Worm (Caenorhabditis elegans) whole organism, late embryonic: ENCODE results near the gene F20G2.6.

Experiments
- C08G9.2 ChIP-seq: sonication (generic microtip); optimal IDR thresholded peaks from 2 replicates; lab custom pipeline; 2016; ENCODE audit warnings: mild to moderate bottlenecking, missing genetic modification characterization, moderate library complexity, missing compliant biosample characterization
- C38D4.7 ChIP-seq: fragments of 200-800 bp; sonication (Bioruptor generic); optimal IDR thresholded peaks from 2 replicates; lab custom pipeline; 2018; ENCODE audit warnings: mild to moderate bottlenecking, missing genetic modification characterization, moderate library complexity, missing compliant biosample characterization
- K02D7.2 ChIP-seq: sonication (generic microtip); optimal IDR thresholded peaks from 2 replicates; lab custom pipeline; 2017; ENCODE audit warnings: mild to moderate bottlenecking, missing genetic modification characterization, missing compliant biosample characterization
- T23F11.4 ChIP-seq: fragments of 200-800 bp; sonication (Bioruptor generic); optimal IDR thresholded peaks from 2 replicates; lab custom pipeline; 2018; ENCODE audit warnings: mild to moderate bottlenecking, missing genetic modification characterization, missing compliant biosample characterization
- ahr-1 ChIP-seq: sonication (generic microtip); optimal IDR thresholded peaks from 2 replicates; lab custom pipeline; 2016; ENCODE audit warnings: missing genetic modification characterization, missing compliant biosample characterization
- ama-1 ChIP-seq: fragments of 150-350 bp; optimal IDR thresholded peaks from 2 replicates; lab custom pipeline; 2014
- ceh-14 ChIP-seq: sonication (generic microtip); optimal IDR thresholded peaks from 2 replicates; lab custom pipeline; 2016; ENCODE audit warnings: missing genotype, missing genetic modification characterization, missing compliant biosample characterization
- ceh-19 ChIP-seq: fragments of 200-800 bp; sonication (Bioruptor generic); optimal IDR thresholded peaks from 2 replicates; lab custom pipeline; 2018; ENCODE audit warnings: mild to moderate bottlenecking, missing genetic modification characterization, missing compliant biosample characterization
- ceh-2 ChIP-seq: sonication (generic microtip); optimal IDR thresholded peaks from 2 replicates; lab custom pipeline; 2016; ENCODE audit warnings: missing genotype, missing genetic modification characterization, missing compliant biosample characterization
- ceh-24 ChIP-seq: sonication (generic microtip); optimal IDR thresholded peaks from 2 replicates; lab custom pipeline; 2016; ENCODE audit warnings: mild to moderate bottlenecking, missing genetic modification characterization, missing compliant biosample characterization
- ceh-45 ChIP-seq: fragments of 200-800 bp; sonication (Bioruptor generic); IDR thresholded peaks from 2 replicates; pipeline ENCODE4 v1.3.6; 2022; ENCODE audit warnings: missing genetic modification reagents, missing genetic modification characterization, missing compliant biosample characterization
- ceh-48 ChIP-seq: sonication (generic microtip); optimal IDR thresholded peaks from 2 replicates; lab custom pipeline; 2016; ENCODE audit warnings: missing genetic modification characterization, inconsistent platforms, missing compliant biosample characterization
- ceh-6 ChIP-seq: fragments of 200-800 bp; sonication (Bioruptor generic); optimal IDR thresholded peaks from 2 replicates; lab custom pipeline; 2018; ENCODE audit warnings: mild to moderate bottlenecking, missing genetic modification characterization, missing compliant biosample characterization
- ceh-9 ChIP-seq: sonication (generic microtip); optimal IDR thresholded peaks from 2 replicates; lab custom pipeline; 2016; ENCODE audit warnings: mild to moderate bottlenecking, missing genetic modification characterization, inconsistent platforms, missing compliant biosample characterization
- che-1 ChIP-seq: sonication (generic microtip); optimal IDR thresholded peaks from 2 replicates; lab custom pipeline; 2016; ENCODE audit warnings: mild to moderate bottlenecking, missing genetic modification characterization, missing compliant biosample characterization
- dmd-4 ChIP-seq: sonication (generic microtip); optimal IDR thresholded peaks from 2 replicates; lab custom pipeline; 2016; ENCODE audit warnings: borderline replicate concordance, missing genetic modification characterization, missing compliant biosample characterization
- dve-1 ChIP-seq: sonication (generic microtip); optimal IDR thresholded peaks from 2 replicates; lab custom pipeline; 2017; ENCODE audit warnings: antibody characterized with exemption, mild to moderate bottlenecking, missing genetic modification characterization, missing compliant biosample characterization
- elt-2 ChIP-seq: sonication (generic microtip); optimal IDR thresholded peaks from 2 replicates; lab custom pipeline; 2016; ENCODE audit warnings: missing genetic modification reagents, missing genetic modification characterization, missing compliant biosample characterization
- elt-4 ChIP-seq: sonication (generic microtip); optimal IDR thresholded peaks from 2 replicates; lab custom pipeline; 2016; ENCODE audit warnings: missing genetic modification characterization, missing compliant biosample characterization
- eyg-1 ChIP-seq: sonication (generic microtip); optimal IDR thresholded peaks from 2 replicates; lab custom pipeline; 2016; ENCODE audit warnings: missing genotype, missing genetic modification characterization, missing compliant biosample characterization
- fax-1 ChIP-seq: sonication (generic microtip); optimal IDR thresholded peaks from 2 replicates; lab custom pipeline; 2016; ENCODE audit warnings: missing genotype, missing genetic modification characterization, missing compliant biosample characterization
- fkh-10 ChIP-seq: fragments of 150-350 bp; optimal IDR thresholded peaks from 2 replicates; lab custom pipeline; 2014; ENCODE audit warnings: missing biosample characterization, missing genetic modification reagents, missing genetic modification characterization
- fkh-6 ChIP-seq: sonication (generic microtip); optimal IDR thresholded peaks from 2 replicates; lab custom pipeline; 2016; ENCODE audit warnings: missing genetic modification characterization, missing compliant biosample characterization
- gmeb-2 ChIP-seq: sonication (generic microtip); optimal IDR thresholded peaks from 2 replicates; lab custom pipeline; 2016; ENCODE audit warnings: missing genetic modification characterization, inconsistent platforms, missing compliant biosample characterization
- hlh-13 ChIP-seq: fragments of 200-800 bp; sonication (Bioruptor generic); optimal IDR thresholded peaks from 2 replicates; lab custom pipeline; 2018; ENCODE audit warnings: mild to moderate bottlenecking, missing genetic modification characterization, missing compliant biosample characterization
- hlh-30 ChIP-seq: sonication (generic microtip); optimal IDR thresholded peaks from 2 replicates; lab custom pipeline; 2017; ENCODE audit warnings: antibody characterized with exemption, missing genetic modification characterization, missing compliant biosample characterization; ENCODE audit not compliant: insufficient read depth
- hlh-6 ChIP-seq: sonication (generic microtip); optimal IDR thresholded peaks from 2 replicates; lab custom pipeline; 2016; ENCODE audit warnings: missing genotype, missing genetic modification characterization, missing compliant biosample characterization
- lin-11 ChIP-seq: fragments of 200-800 bp; sonication (Bioruptor generic); optimal IDR thresholded peaks from 2 replicates; lab custom pipeline; 2018; ENCODE audit warnings: mild to moderate bottlenecking, missing genetic modification characterization, missing compliant biosample characterization
- madf-2 ChIP-seq: sonication (generic microtip); optimal IDR thresholded peaks from 2 replicates; lab custom pipeline; 2017; ENCODE audit warnings: missing genetic modification characterization, missing compliant biosample characterization
- nfya-1 ChIP-seq: sonication (generic microtip); optimal IDR thresholded peaks from 2 replicates; lab custom pipeline; 2017; ENCODE audit warnings: missing genetic modification characterization, mild to moderate bottlenecking, missing compliant biosample characterization, antibody characterized with exemption, moderate library complexity
- nhr-11 ChIP-seq: fragments of 150-350 bp; optimal IDR thresholded peaks from 2 replicates; lab custom pipeline; 2014; ENCODE audit warnings: missing biosample characterization, missing genetic modification characterization
- odd-2 ChIP-seq: sonication (generic microtip); optimal IDR thresholded peaks from 2 replicates; lab custom pipeline; 2017; ENCODE audit warnings: antibody characterized with exemption, mild to moderate bottlenecking, missing genetic modification characterization, missing compliant biosample characterization
- pag-3 ChIP-seq: sonication (generic microtip); optimal IDR thresholded peaks from 2 replicates; lab custom pipeline; 2016; ENCODE audit warnings: missing compliant biosample characterization, missing genetic modification characterization, borderline replicate concordance
- pax-1 ChIP-seq: fragments of 150-350 bp; optimal IDR thresholded peaks from 2 replicates; lab custom pipeline; 2014; ENCODE audit warnings: missing biosample characterization, missing genetic modification characterization
- pha-4 ChIP-seq: fragments of 150-350 bp; optimal IDR thresholded peaks from 2 replicates; lab custom pipeline; 2018; ENCODE audit warnings: missing biosample characterization, missing genetic modification reagents, missing genetic modification characterization
- pros-1 ChIP-seq: fragments of 150-350 bp; optimal IDR thresholded peaks from 2 replicates; lab custom pipeline; 2014; ENCODE audit warnings: missing biosample characterization, missing genetic modification reagents, missing genetic modification characterization
- ref-2 ChIP-seq: sonication (generic microtip); optimal IDR thresholded peaks from 2 replicates; lab custom pipeline; 2016; ENCODE audit warnings: missing genetic modification characterization, missing compliant biosample characterization
- rnt-1 ChIP-seq: sonication (generic microtip); optimal IDR thresholded peaks from 2 replicates; lab custom pipeline; 2016; ENCODE audit warnings: missing genetic modification characterization, missing compliant biosample characterization
- sox-2 ChIP-seq: fragments of 200-800 bp; sonication (Bioruptor generic); IDR thresholded peaks from 2 replicates; pipeline ENCODE4 v1.3.6; 2022; ENCODE audit warnings: missing genetic modification reagents, missing genetic modification characterization, missing compliant biosample characterization
- sox-4 ChIP-seq: sonication (generic microtip); optimal IDR thresholded peaks from 2 replicates; lab custom pipeline; 2017; ENCODE audit warnings: mild to moderate bottlenecking, missing genetic modification characterization, inconsistent platforms, missing compliant biosample characterization
- syd-9 ChIP-seq: sonication (generic microtip); optimal IDR thresholded peaks from 2 replicates; lab custom pipeline; 2016; ENCODE audit warnings: mild to moderate bottlenecking, missing genetic modification characterization, moderate library complexity, missing compliant biosample characterization
- tbx-7 ChIP-seq: sonication (generic microtip); optimal IDR thresholded peaks from 2 replicates; lab custom pipeline; 2016; ENCODE audit warnings: missing genotype, missing genetic modification characterization, missing compliant biosample characterization
- ttx-3 ChIP-seq: sonication (generic microtip); optimal IDR thresholded peaks from 2 replicates; lab custom pipeline; 2016; ENCODE audit warnings: missing genetic modification reagents, missing genetic modification characterization, missing compliant biosample characterization
- unc-3 ChIP-seq, 2 experiments: fragments of 200-800 bp in 1 of 2; sonication (Bioruptor generic) in 1 of 2; sonication (generic microtip) in 1 of 2; conservative IDR thresholded peaks in 1 of 2; optimal IDR thresholded peaks in 1 of 2; 2 replicates each; pipeline versions ENCODE4 v1.3.6 to Lab custom; 2016 to 2022; ENCODE audit warnings: missing compliant biosample characterization in 2 of 2, missing genetic modification characterization in 2 of 2, missing genetic modification reagents in 1 of 2
- unc-42 ChIP-seq: sonication (generic microtip); optimal IDR thresholded peaks from 2 replicates; lab custom pipeline; 2016; ENCODE audit warnings: missing genotype, missing genetic modification characterization, missing compliant biosample characterization
- unc-86 ChIP-seq: sonication (generic microtip); optimal IDR thresholded peaks from 2 replicates; lab custom pipeline; 2016; ENCODE audit warnings: missing genetic modification characterization, missing compliant biosample characterization
- zip-5 ChIP-seq: sonication (generic microtip); optimal IDR thresholded peaks from 2 replicates; lab custom pipeline; 2016; ENCODE audit warnings: missing genetic modification characterization, missing compliant biosample characterization

Gene F20G2.6

DNA sequence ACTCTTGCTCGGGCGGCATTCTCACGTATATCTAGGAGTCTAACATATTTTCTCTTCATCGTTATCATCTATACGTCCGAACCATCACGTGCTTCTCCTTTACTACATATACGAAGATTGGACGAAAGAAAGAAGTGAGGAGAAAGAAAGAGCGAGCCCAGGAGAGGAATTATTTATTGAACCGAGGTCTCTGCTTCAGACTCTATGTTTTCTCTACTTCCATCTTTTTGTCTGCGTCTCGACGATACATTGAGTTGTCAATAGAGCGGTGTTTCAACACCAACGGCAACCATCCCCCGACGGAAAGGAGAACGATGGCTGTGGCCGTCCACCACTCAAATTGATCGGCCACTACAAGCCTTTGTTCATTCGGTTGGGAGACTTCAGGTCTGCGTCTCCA, 26.5 kb downstream of the F20G2.6 start (continued):
- TF ChIP-seq T23F11.4 (GFP tag; lab: Kevin White, UChicago): peak; percentile 14
- no peak for TF ChIP-seq gmeb-2 (tag; lab: Kevin White, UChicago)
- TF ChIP-seq ttx-3: no peak
- no peak for TF ChIP-seq pha-4 (tag; lab: Kevin White, UChicago)
- TF ChIP-seq pros-1 (tag; lab: Kevin White, UChicago): no peak
- TF ChIP-seq ceh-6 (GFP tag; lab: Kevin White, UChicago): peak; percentile 27
- peak; percentile 81 for TF ChIP-seq dve-1 (tag; lab: Kevin White, UChicago)
- no peak for TF ChIP-seq tbx-7 (tag; lab: Kevin White, UChicago)
- 0 out of 2 replicates have a peak, but pooled peaks have one; percentile 34 for TF ChIP-seq unc-3 (GFP tag; conservative IDR thresholded peaks at IDR 0.05; lab: Robert Waterston, UW)
- TF ChIP-seq unc-3 (tag; optimal IDR thresholded peaks at IDR 0.05; lab: Kevin White, UChicago): no peak
- TF ChIP-seq eyg-1: no peak
- TF ChIP-seq ceh-2 (tag; lab: Kevin White, UChicago): peak; percentile 51
- no peak for TF ChIP-seq odd-2
- TF ChIP-seq unc-42 (tag; lab: Kevin White, UChicago): peak; percentile 40
- TF ChIP-seq hlh-30 (tag; lab: Kevin White, UChicago): peak; percentile 71
- peak; percentile 90 for TF ChIP-seq ceh-14 (tag; lab: Kevin White, UChicago)
- peak; percentile 26 for TF ChIP-seq hlh-6 (tag; lab: Kevin White, UChicago)
- TF ChIP-seq ceh-19 (GFP tag; lab: Kevin White, UChicago): peak; percentile 31
- TF ChIP-seq madf-2 (tag; lab: Kevin White, UChicago): no peak
- peak; percentile 54 for TF ChIP-seq unc-86 (tag; lab: Kevin White, UChicago)
- peak; percentile 36 for TF ChIP-seq sox-2 (GFP tag; lab: Robert Waterston, UW)
- TF ChIP-seq nhr-11: no peak
- TF ChIP-seq lin-11: no peak
- no peak for TF ChIP-seq K02D7.2 (tag; lab: Kevin White, UChicago)
- TF ChIP-seq fkh-10 (GFP tag; lab: Kevin White, UChicago): no peak
- peak; percentile 18 for TF ChIP-seq C08G9.2
- no peak for TF ChIP-seq ceh-24
- peak; percentile 83 for TF ChIP-seq dmd-4
- peak; percentile 76 for TF ChIP-seq rnt-1 (tag; lab: Kevin White, UChicago)
- TF ChIP-seq ref-2: peak; percentile 41
- TF ChIP-seq zip-5: no peak
- no peak for TF ChIP-seq hlh-13
- no peak for TF ChIP-seq elt-4
- TF ChIP-seq sox-4 (tag; lab: Kevin White, UChicago): no peak
- no peak for TF ChIP-seq ama-1 (lab: Kevin White, UChicago)
- no peak for TF ChIP-seq che-1 (tag; lab: Kevin White, UChicago)
- TF ChIP-seq ceh-9: no peak
- no peak for TF ChIP-seq ahr-1 (tag; lab: Kevin White, UChicago)
- TF ChIP-seq pax-1 (tag; lab: Kevin White, UChicago): peak; percentile 57
- TF ChIP-seq fax-1 (tag; lab: Kevin White, UChicago): peak; percentile 42
- TF ChIP-seq nfya-1: peak; percentile 94
- no peak for TF ChIP-seq pag-3 (tag; lab: Kevin White, UChicago)

DNA sequence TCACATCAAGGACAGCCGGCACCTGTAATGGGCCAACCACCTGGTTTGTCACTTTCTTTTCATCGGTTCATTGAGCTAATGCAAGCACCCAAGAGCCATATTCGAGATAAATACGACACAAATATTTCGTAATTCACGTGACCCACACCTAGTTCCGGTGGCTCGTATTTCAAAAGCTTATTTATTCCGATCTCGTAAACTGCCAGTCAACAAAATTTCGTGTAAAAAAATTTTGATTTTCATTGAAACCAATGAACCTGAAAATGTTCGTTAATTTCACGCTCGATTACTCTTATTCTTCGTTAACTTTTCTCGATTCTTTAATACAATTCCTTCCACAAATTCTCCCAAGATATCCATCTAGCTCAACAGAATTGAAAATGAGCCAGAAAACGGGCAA, 27.2 kb downstream of the F20G2.6 start:
- TF ChIP-seq ceh-48: no peak
- no peak for TF ChIP-seq elt-2 (tag; lab: Kevin White, UChicago)
- TF ChIP-seq rnt-1 (tag; lab: Kevin White, UChicago): no peak
- TF ChIP-seq fkh-6 (tag; lab: Kevin White, UChicago): no peak
- TF ChIP-seq ceh-45: no peak
- no peak for TF ChIP-seq syd-9 (tag; lab: Kevin White, UChicago)
- TF ChIP-seq odd-2: no peak
- no peak for TF ChIP-seq ceh-24
- TF ChIP-seq nhr-11: no peak
- no peak for TF ChIP-seq tbx-7 (tag; lab: Kevin White, UChicago)
- no peak for TF ChIP-seq hlh-6 (tag; lab: Kevin White, UChicago)
- no peak for TF ChIP-seq C38D4.7
